Worm (Caenorhabditis elegans) whole organism, L3 larva: ENCODE measurements around the gene F01D5.10.

Source experiments
- aly-2 ChIP-seq: fragments of 150-350 bp; optimal IDR thresholded peaks from 2 replicates; lab custom pipeline; 2014; ENCODE audit warnings: missing biosample characterization, missing genetic modification characterization
- ama-1 ChIP-seq: fragments of 150-350 bp; optimal IDR thresholded peaks from 2 replicates; lab custom pipeline; 2018
- ceh-28 ChIP-seq: fragments of 150-350 bp; optimal IDR thresholded peaks from 2 replicates; lab custom pipeline; 2014; ENCODE audit warnings: missing biosample characterization, missing genetic modification reagents, missing genetic modification characterization
- ceh-82 ChIP-seq: fragments of 150-350 bp; optimal IDR thresholded peaks from 2 replicates; lab custom pipeline; 2014; ENCODE audit warnings: missing biosample characterization, missing genetic modification characterization
- ceh-9 ChIP-seq: sonication (generic microtip); optimal IDR thresholded peaks from 2 replicates; lab custom pipeline; 2018; ENCODE audit warnings: missing biosample characterization, missing genetic modification characterization
- egl-27 ChIP-seq: sonication (generic microtip); optimal IDR thresholded peaks from 4 replicates; lab custom pipeline; 2017; ENCODE audit warnings: missing biosample characterization, missing genetic modification reagents, missing genetic modification characterization
- elt-2 ChIP-seq: sonication (generic microtip); optimal IDR thresholded peaks from 2 replicates; lab custom pipeline; 2016; ENCODE audit warnings: missing genetic modification reagents, mild to moderate bottlenecking, missing genetic modification characterization, missing compliant biosample characterization
- fkh-10 ChIP-seq: sonication (generic microtip); optimal IDR thresholded peaks from 2 replicates; lab custom pipeline; 2017; ENCODE audit warnings: missing biosample characterization, missing genetic modification reagents, missing genetic modification characterization
- fkh-2 ChIP-seq: fragments of 150-350 bp; optimal IDR thresholded peaks from 2 replicates; lab custom pipeline; 2014; ENCODE audit warnings: missing biosample characterization, missing genetic modification reagents, missing genetic modification characterization
- fos-1 ChIP-seq: fragments of 150-350 bp; optimal IDR thresholded peaks from 2 replicates; lab custom pipeline; 2014; ENCODE audit warnings: missing biosample characterization, missing genetic modification characterization
- hmg-11 ChIP-seq: sonication (generic microtip); optimal IDR thresholded peaks from 2 replicates; lab custom pipeline; 2016; ENCODE audit warnings: missing genetic modification characterization, missing compliant biosample characterization
- lin-39 ChIP-seq: fragments of 150-350 bp; optimal IDR thresholded peaks from 2 replicates; lab custom pipeline; 2018; ENCODE audit warnings: missing biosample characterization, missing genetic modification reagents, missing genetic modification characterization
- mdl-1 ChIP-seq: fragments of 150-350 bp; optimal IDR thresholded peaks from 2 replicates; lab custom pipeline; 2014; ENCODE audit warnings: missing biosample characterization, missing genetic modification characterization
- nfya-1 ChIP-seq: sonication (generic microtip); optimal IDR thresholded peaks from 2 replicates; lab custom pipeline; 2017; ENCODE audit warnings: missing genetic modification characterization, mild to moderate bottlenecking, missing compliant biosample characterization, antibody characterized with exemption, moderate library complexity; ENCODE audit not compliant: insufficient read depth
- nhr-23 ChIP-seq: fragments of 150-350 bp; optimal IDR thresholded peaks from 2 replicates; lab custom pipeline; 2014; ENCODE audit warnings: missing biosample characterization, missing genetic modification reagents, missing genetic modification characterization
- nhr-43 ChIP-seq: sonication (generic microtip); optimal IDR thresholded peaks from 2 replicates; lab custom pipeline; 2016; ENCODE audit warnings: mild to moderate bottlenecking, missing genetic modification characterization, missing compliant biosample characterization; ENCODE audit not compliant: poor library complexity, severe bottlenecking
- nhr-76 ChIP-seq: fragments of 150-350 bp; sonication (generic microtip); optimal IDR thresholded peaks from 5 replicates; lab custom pipeline; 2014; ENCODE audit warnings: missing biosample characterization, missing genetic modification characterization
- pha-4 ChIP-seq: fragments of 150-350 bp; optimal IDR thresholded peaks from 2 replicates; lab custom pipeline; 2014; ENCODE audit warnings: missing biosample characterization, missing genetic modification reagents, missing genetic modification characterization
- pqm-1 ChIP-seq: fragments of 150-350 bp; optimal IDR thresholded peaks from 2 replicates; lab custom pipeline; 2017; ENCODE audit warnings: missing biosample characterization, missing genetic modification characterization, inconsistent platforms
- tbx-2 ChIP-seq: sonication (generic microtip); optimal IDR thresholded peaks from 2 replicates; lab custom pipeline; 2016; ENCODE audit warnings: mild to moderate bottlenecking, missing genetic modification characterization, missing compliant biosample characterization
- unc-39 ChIP-seq: sonication (generic microtip); optimal IDR thresholded peaks from 4 replicates; lab custom pipeline; 2017; ENCODE audit warnings: missing biosample characterization, missing genetic modification characterization
- unc-62 ChIP-seq: fragments of 150-350 bp; sonication (generic microtip); optimal IDR thresholded peaks from 4 replicates; lab custom pipeline; 2014; ENCODE audit warnings: missing biosample characterization, missing genetic modification reagents, missing genetic modification characterization
- ztf-11 ChIP-seq: fragments of 150-350 bp; optimal IDR thresholded peaks from 2 replicates; lab custom pipeline; 2014; ENCODE audit warnings: missing biosample characterization, missing genetic modification characterization
- ztf-4 ChIP-seq: fragments of 150-350 bp; optimal IDR thresholded peaks from 2 replicates; lab custom pipeline; 2014; ENCODE audit warnings: missing biosample characterization, missing genetic modification characterization

The F01D5.10 gene

DNA sequence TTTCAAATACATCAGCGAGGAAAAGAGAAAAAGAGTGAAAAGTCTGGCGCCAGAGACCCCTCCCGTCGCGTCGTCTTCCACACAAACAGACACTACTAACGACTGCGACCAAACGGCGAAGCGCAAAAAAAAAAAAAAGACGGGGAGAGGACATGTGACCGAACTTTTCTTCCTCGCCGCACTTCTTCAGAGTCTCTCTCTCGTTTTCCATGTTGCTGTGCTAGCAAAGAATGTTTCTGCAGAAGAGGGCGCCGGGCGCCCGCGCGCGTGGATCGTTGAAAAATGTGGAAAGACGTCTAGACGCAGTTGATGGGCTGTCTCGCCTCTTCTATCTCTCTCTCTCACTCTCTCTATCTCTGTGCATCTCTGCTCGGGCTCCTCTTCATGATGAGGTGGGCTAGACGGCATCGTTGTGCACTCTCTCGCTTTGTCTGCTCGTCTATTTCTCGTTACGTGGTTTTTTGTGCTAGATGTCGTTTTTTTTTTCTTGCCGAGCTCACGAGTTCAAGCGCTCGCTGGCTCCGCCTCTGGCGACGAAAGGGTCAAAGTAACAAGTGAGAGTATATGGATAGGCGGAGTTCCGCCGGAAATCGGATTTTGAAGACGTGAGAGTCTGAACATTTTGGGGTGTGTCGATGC lies 19.2 kb upstream of the F01D5.10 start (continued):
- TF ChIP-seq unc-62: peak; percentile 93

DNA sequence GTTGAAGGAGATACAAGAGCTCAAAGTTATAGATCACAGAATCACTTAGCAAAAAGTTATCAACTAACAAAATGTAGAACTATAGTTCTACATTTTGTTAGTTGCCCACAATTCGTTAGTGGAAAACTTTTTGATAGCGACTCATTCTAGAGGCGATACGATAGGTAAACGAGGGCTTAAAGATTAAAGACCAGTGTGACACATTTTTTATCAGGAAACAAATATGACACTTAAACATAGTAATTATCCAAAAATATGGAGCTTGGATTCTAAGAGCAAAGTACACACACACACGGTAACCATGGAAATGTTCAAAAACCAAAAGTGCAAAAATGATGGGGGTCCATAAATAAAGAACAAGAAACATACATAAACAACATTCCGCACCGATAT lies 18.7 kb upstream of the F01D5.10 start:
- TF ChIP-seq fkh-2 (no peak), tbx-2 (no peak), nhr-23 (tag; lab: Kevin White, UChicago) (no peak), unc-62 (no peak), aly-2 (tag; lab: Kevin White, UChicago) (no peak), fos-1 (no peak), pqm-1 (tag; lab: Kevin White, UChicago) (peak; percentile 5)

DNA sequence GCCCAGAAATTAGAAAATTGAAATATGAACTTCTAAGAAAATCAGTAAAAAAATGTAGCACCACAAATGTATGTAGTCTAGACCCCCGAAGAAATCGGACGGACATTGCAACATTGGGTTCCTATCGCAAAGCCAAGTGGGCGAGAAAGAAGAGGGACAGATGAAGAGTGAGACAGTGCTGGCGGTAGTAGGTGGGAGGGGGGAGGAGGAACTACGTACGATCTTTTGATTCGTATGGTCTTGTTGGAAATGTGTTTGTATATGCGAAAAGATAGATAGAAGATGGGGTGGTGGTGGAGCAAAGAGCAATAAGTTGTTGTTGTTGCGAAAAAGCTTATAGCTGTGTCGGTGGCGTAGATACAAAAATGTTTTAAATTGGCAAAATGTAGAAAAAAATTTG lies 17.2 kb upstream of the F01D5.10 start:
- TF ChIP-seq ztf-4 (tag; lab: Kevin White, UChicago): no peak
- TF ChIP-seq aly-2 (tag; lab: Kevin White, UChicago): no peak
- TF ChIP-seq ceh-82 (tag; lab: Kevin White, UChicago): no peak
- TF ChIP-seq nfya-1: peak; percentile 10
- peak; percentile 38 for TF ChIP-seq elt-2 (tag; lab: Kevin White, UChicago)

DNA sequence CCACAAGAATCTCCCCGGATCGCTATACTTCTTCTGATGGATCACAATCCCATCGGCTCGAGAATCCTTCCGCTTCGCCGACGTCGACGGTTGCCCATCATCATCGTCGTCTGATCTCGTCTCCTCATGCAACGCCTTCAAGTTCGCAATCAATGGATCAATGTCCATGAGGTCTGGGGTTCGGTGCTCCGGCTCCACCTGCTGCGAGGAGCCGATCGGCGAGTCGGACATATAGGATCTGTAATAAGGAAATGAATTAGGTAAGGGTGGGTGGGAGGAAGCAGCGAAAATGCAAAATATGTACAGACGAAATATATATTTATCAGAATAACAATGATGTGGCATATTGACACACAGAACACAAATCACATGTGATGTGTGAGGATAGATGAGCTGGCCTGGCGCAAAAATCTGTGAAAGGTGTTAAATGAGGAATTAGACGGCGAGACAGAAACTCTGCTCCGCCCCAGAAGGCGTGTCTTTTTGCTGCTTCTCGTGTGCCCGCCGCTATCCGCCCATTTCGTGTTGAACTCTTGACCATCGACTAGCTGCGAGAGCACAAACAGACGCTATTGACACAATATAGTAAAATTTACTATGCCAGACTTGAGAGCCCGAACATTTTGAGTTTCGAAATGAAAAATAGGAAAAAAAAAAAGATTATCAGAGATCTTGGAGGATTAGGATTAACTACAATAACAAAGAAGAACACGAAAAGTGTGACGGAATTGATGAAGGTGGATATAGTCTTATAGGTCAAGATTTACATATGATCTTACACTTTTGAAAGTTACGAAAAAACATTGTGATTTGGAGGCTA lies 16.6 kb upstream of the F01D5.10 start:
- TF ChIP-seq lin-39 (tag; lab: Kevin White, UChicago) (peak; percentile 39), fkh-2 (no peak), pha-4 (tag; lab: Kevin White, UChicago) (peak; percentile 22), nfya-1 (peak; percentile 6)

DNA sequence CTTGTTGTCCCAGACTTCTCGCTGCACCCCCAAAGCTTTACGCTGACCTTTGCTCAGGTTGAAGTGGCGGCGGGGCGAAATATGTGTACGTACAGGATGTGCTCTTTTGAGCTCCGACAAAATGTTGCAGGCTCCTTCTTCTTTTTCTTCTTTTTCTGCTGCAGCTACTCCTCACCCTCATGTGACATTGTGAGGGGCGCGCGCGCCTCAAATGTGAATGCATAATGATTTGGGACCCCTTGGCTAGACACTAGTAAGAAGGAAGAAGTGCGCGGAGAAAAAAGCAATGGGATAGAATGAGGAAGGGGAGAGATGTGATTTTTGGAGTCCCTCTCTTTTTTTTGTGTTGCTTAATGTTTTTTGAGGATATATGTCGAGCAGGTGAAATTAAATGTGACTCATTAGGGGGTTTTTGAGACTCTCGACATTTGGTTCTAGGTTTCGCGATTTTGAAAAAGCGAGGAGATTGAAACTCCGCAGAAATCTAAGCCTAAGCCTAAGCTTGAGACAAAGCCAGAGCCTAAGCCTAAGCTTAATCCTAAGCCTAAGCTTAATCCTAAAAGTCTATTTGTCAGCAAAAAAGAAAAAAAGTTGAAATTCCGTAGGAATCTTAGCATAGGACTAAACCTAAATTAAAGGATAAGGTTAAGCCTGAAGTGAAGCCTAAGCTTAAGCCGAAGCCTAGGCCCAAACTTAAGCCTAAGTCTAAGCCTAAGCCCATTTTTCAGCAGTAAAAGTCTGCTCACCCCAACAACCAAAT lies 15.8 kb upstream of the F01D5.10 start:
- no peak for TF ChIP-seq pha-4 (tag; lab: Kevin White, UChicago)
- peak; percentile 83 for TF ChIP-seq fkh-10 (GFP tag; lab: Kevin White, UChicago)
- peak; percentile 61 for TF ChIP-seq nfya-1
- TF ChIP-seq unc-39 (tag; lab: Kevin White, UChicago): no peak
- peak; percentile 10 for TF ChIP-seq hmg-11 (tag; lab: Kevin White, UChicago)
- TF ChIP-seq ama-1 (lab: Kevin White, UChicago): no peak
- TF ChIP-seq lin-39 (tag; lab: Kevin White, UChicago): peak; percentile 83

DNA sequence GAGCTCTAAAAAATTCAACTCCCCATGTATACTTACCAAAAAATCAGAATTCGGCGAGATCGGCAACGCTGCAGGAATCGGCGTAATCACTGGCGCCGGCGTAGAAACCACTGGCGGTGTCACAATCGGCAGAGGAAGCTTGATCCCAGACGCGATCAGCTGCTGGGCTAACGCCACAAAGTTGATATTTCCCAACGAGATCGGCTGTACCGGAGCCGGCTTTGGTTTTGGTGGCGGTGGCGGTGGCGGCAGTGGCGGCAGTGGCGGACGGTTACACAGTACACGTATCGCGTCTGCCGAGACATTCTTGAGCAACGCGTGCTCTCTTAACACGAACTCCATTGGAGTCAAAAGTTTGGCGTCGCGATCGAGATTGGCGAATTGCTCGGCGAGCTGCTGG lies 13.4 kb upstream of the F01D5.10 start:
- TF ChIP-seq nhr-76 (tag; lab: Kevin White, UChicago) (no peak), fkh-10 (GFP tag; lab: Kevin White, UChicago) (no peak), nhr-43 (tag; lab: Kevin White, UChicago) (no peak), hmg-11 (tag; lab: Kevin White, UChicago) (no peak), unc-62 (no peak), pqm-1 (tag; lab: Kevin White, UChicago) (no peak), lin-39 (tag; lab: Kevin White, UChicago) (no peak), ceh-9 (tag; lab: Kevin White, UChicago) (no peak), ztf-11 (tag; lab: Kevin White, UChicago) (no peak), elt-2 (tag; lab: Kevin White, UChicago) (no peak)

DNA sequence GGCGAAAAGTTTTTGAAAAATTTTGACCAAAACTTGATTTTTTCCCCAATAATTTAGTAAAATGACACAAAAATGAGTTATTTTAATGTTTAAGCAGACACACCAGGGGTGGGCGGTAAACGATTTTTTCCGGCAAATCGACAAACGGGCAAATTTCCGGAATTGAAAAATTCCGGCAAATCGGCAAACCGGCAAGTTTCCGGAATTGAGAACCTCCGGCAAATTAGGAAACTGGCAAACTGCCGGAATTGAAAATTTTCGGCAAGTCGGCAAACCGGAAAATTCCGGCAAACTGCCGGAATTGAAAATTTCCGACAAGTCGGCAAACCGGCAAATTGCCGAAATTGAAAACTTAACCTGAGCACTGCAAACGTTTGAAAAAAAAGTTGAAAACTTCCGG lies 11.6 kb upstream of the F01D5.10 start:
- TF ChIP-seq unc-39 (tag; lab: Kevin White, UChicago) (no peak), nhr-43 (tag; lab: Kevin White, UChicago) (peak; percentile 6), elt-2 (tag; lab: Kevin White, UChicago) (peak; percentile 10)
- TF ChIP-seq, all 47 proteins: peak for 2

DNA sequence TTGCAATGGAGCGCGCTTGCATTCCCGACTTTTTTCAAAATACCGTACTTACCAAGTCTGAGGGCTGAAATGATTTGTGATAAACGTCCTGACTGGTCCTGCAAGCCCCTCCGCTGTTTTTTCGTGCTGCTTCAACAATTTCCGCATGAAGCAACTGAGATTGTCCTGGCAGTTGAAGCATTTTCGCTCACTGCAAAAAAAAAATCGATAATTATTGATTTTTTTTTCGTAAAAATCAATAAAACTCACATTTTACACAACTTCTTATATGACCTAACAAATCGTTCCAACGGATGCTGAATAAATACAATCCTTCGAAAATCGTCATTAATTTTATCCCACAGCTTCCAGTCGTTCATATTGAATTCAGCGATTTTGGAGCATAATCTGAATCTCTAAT lies 2.2 kb downstream of the F01D5.10 start:
- peak; percentile 83 for TF ChIP-seq ceh-28 (tag; lab: Kevin White, UChicago)
- no peak for TF ChIP-seq mdl-1 (tag; lab: Kevin White, UChicago)
- no peak for TF ChIP-seq egl-27 (tag; lab: Kevin White, UChicago)
